Worm (Caenorhabditis elegans): ENCODE data around the gene T19A5.3.

T19A5.3 gene

DNA sequence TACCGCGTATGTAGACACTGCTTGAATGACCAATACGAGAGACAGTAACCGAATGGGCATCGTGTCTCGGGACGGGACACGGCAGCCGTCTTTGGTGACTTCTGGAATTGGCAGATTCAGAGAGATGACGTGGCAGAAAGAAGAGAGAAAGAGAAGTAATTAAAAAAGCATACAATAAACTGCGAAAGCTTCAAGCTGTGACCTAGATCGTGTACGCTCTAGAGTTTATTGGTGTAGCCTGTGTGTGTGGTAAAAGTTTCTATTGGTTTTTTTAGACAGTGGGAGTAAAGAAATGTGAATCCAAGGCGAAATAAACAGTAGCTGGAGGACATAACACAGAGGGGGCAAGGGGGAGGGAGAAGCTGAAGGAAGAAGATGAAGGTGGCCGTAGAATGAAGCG lies at the start of gene T19A5.3:
Gene T19A5.3 (minus strand): TSS at position 101 of the 400 bp plus-strand sequence.
- no peak for TF ChIP-seq mab-5 (tag; optimal IDR thresholded peaks at IDR 0.05)
- no peak for TF ChIP-seq sem-2 (GFP tag; optimal IDR thresholded peaks at IDR 0.05)
- no peak for TF ChIP-seq lin-32 (GFP tag; optimal IDR thresholded peaks at IDR 0.05)
- TF ChIP-seq elt-3 (tag; optimal IDR thresholded peaks at IDR 0.05), result no peak
- no peak for TF ChIP-seq cnd-1 (tag; optimal IDR thresholded peaks at IDR 0.05)
- no peak for TF ChIP-seq nhr-12 (tag; optimal IDR thresholded peaks at IDR 0.05)
- no peak for TF ChIP-seq blmp-1 (tag; optimal IDR thresholded peaks at IDR 0.05)
- TF ChIP-seq unc-39 (tag; optimal IDR thresholded peaks at IDR 0.05), result no peak
- no peak for TF ChIP-seq drap-1 (GFP tag; optimal IDR thresholded peaks at IDR 0.05)
- TF ChIP-seq M03D4.4 (tag; optimal IDR thresholded peaks at IDR 0.05), result no peak
- no peak for TF ChIP-seq hlh-1 (tag; optimal IDR thresholded peaks at IDR 0.05)
- TF ChIP-seq unc-62 (GFP tag; optimal IDR thresholded peaks at IDR 0.05), result no peak
- no peak for TF ChIP-seq tbx-8 (GFP tag; optimal IDR thresholded peaks at IDR 0.05)
- no peak for TF ChIP-seq zip-8 (tag; optimal IDR thresholded peaks at IDR 0.05)
- TF ChIP-seq ceh-43 (GFP tag; optimal IDR thresholded peaks at IDR 0.05), result no peak
- no peak for TF ChIP-seq nhr-237 (tag; optimal IDR thresholded peaks at IDR 0.05)
- TF ChIP-seq mep-1 (tag; optimal IDR thresholded peaks at IDR 0.05), result no peak
- TF ChIP-seq ham-2 (GFP tag; optimal IDR thresholded peaks at IDR 0.05), result no peak
- no peak for TF ChIP-seq nhr-28 (tag; optimal IDR thresholded peaks at IDR 0.05)

DNA sequence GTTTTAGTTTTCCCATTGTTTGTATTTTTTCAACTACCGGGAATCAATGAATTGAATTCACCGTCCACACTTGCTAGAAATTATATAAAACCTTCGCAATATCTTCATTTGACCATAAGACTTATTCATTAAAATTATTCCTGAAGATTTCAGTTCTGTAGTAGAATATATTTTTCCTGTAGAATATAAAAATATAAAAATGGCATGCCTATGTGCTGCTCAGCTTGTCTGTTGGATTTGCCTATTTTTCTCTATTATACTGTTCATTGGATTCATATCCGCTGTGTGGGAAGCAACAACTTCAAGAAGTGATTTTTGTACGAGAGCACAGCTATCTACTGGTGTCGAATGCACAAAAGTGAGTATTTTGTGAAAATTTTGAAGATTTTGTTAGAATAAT lies 47.8 kb upstream of the T19A5.3 start, which contains the start of gene F59E11.6:
Gene F59E11.6 (plus strand): TSS at position 111 of the 400 bp plus-strand sequence.
- no peak for TF ChIP-seq sem-2 (GFP tag; optimal IDR thresholded peaks at IDR 0.05)
- TF ChIP-seq lin-13 (tag; optimal IDR thresholded peaks at IDR 0.05), result no peak
- no peak for TF ChIP-seq nhr-237 (tag; optimal IDR thresholded peaks at IDR 0.05)
- TF ChIP-seq zip-8 (tag; optimal IDR thresholded peaks at IDR 0.05), result no peak
- no peak for TF ChIP-seq hlh-1 (tag; optimal IDR thresholded peaks at IDR 0.05)
- no peak for TF ChIP-seq ces-1 (GFP tag; optimal IDR thresholded peaks at IDR 0.05)
- TF ChIP-seq flh-1 (GFP tag; optimal IDR thresholded peaks at IDR 0.05), result no peak
- TF ChIP-seq elt-3 (tag; optimal IDR thresholded peaks at IDR 0.05), result no peak
- TF ChIP-seq cnd-1 (tag; optimal IDR thresholded peaks at IDR 0.05), result no peak
- no peak for TF ChIP-seq sptf-1 (tag; optimal IDR thresholded peaks at IDR 0.05)
- no peak for TF ChIP-seq unc-39 (tag; optimal IDR thresholded peaks at IDR 0.05)
- TF ChIP-seq nhr-2 (tag; optimal IDR thresholded peaks at IDR 0.05), result no peak
- no peak for TF ChIP-seq bed-3 (GFP tag; optimal IDR thresholded peaks at IDR 0.05)
- TF ChIP-seq mab-5 (tag; optimal IDR thresholded peaks at IDR 0.05), result no peak
- no peak for TF ChIP-seq ceh-39 (tag; optimal IDR thresholded peaks at IDR 0.05)
- TF ChIP-seq ceh-43 (GFP tag; optimal IDR thresholded peaks at IDR 0.05), result no peak
- no peak for TF ChIP-seq elt-1 (tag; optimal IDR thresholded peaks at IDR 0.05; ENCODE audit: borderline replicate concordance, insufficient read depth)
- no peak for TF ChIP-seq unc-120 (tag; optimal IDR thresholded peaks at IDR 0.05; ENCODE audit: poor library complexity, severe bottlenecking)
- no peak for TF ChIP-seq unc-62 (GFP tag; optimal IDR thresholded peaks at IDR 0.05)

DNA sequence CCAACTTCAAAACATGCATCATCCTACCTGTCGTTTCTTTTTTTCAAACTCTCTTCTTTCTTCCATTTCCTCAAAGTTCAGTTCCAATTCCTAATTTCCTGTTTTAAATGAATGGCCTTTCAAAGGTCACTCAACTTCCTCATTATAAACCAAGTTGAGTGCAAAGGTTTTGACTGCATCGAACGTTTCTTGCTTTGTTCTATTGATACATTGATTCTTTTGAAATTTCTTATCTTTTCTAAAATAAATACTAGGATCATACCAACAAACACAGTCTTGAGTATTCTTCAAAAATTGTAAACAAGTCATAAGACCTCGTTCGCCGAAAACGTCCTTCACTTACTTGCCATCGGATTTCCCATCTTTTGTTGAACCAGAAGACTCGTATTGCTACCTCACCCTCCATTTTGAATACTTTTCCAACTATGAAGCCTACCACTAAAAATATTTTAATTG lies 46.4 kb upstream of the T19A5.3 start, which contains the start of gene F59E11.7:
Gene F59E11.7 (plus strand): TSS at position 51 of the 456 bp plus-strand sequence.
- no peak for TF ChIP-seq flh-1 (GFP tag; optimal IDR thresholded peaks at IDR 0.05)
- no peak for TF ChIP-seq unc-62 (GFP tag; optimal IDR thresholded peaks at IDR 0.05)
- no peak for TF ChIP-seq elt-1 (tag; optimal IDR thresholded peaks at IDR 0.05; ENCODE audit: borderline replicate concordance, insufficient read depth)
- TF ChIP-seq blmp-1 (tag; optimal IDR thresholded peaks at IDR 0.05), result no peak
- no peak for TF ChIP-seq nhr-12 (tag; optimal IDR thresholded peaks at IDR 0.05)
- TF ChIP-seq lin-32 (GFP tag; optimal IDR thresholded peaks at IDR 0.05), result no peak
- TF ChIP-seq ceh-43 (GFP tag; optimal IDR thresholded peaks at IDR 0.05), result no peak
- TF ChIP-seq sem-2 (GFP tag; optimal IDR thresholded peaks at IDR 0.05), result no peak
- no peak for TF ChIP-seq M03D4.4 (tag; optimal IDR thresholded peaks at IDR 0.05)
- no peak for TF ChIP-seq cnd-1 (tag; optimal IDR thresholded peaks at IDR 0.05)
- TF ChIP-seq ztf-11 (tag; optimal IDR thresholded peaks at IDR 0.05), result no peak
- TF ChIP-seq bed-3 (GFP tag; optimal IDR thresholded peaks at IDR 0.05), result no peak
- no peak for TF ChIP-seq snpc-4 (tag; optimal IDR thresholded peaks at IDR 0.05)
- no peak for TF ChIP-seq mep-1 (tag; optimal IDR thresholded peaks at IDR 0.05)
- no peak for TF ChIP-seq mab-5 (tag; optimal IDR thresholded peaks at IDR 0.05)
- TF ChIP-seq nhr-76 (tag; optimal IDR thresholded peaks at IDR 0.05), result no peak
- no peak for TF ChIP-seq unc-120 (tag; optimal IDR thresholded peaks at IDR 0.05; ENCODE audit: poor library complexity, severe bottlenecking)

DNA sequence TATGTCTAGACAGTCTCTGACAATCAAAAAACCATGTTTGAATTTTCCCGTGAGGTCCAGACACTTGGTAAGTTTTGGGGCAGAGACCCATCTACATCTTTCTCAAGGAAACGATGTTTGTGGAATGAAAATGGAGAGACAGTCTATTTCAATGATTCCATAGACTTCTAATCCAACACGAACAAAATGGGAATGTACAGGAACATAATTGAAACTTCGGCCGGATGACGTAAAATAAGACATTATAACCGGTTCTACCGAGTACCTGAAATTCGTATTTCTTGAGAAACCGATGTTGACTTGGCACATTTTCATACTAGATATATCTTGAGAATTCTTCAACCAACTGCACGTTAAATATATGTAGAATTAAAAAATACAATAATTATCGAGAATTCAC lies 44.2 kb upstream of the T19A5.3 start, which contains the start of gene str-87:
Gene str-87 (minus strand): TSS at position 101 of the 400 bp plus-strand sequence.
- TF ChIP-seq bed-3 (GFP tag; optimal IDR thresholded peaks at IDR 0.05), result no peak

DNA sequence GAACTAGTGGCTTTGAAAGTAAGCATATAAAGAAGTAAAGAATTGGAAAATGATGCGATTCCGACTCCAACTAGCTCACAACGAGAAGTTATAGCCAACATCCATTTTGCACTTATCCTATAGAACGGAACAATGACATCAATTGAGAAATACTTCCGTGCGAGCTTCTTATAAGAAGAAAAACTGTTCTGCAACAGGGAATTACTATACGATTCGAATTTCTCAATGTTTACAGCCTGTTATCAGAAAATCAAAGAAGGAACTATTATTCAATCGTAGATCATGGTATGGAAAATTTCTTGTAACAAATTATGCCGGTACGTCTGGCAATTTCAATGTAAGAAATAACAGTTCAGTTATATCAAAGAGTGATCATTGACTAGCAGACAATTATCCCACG lies 41.9 kb upstream of the T19A5.3 start, which contains the start of gene str-85:
Gene str-85 (minus strand): TSS at position 101 of the 400 bp plus-strand sequence.
- TF ChIP-seq unc-62 (GFP tag; optimal IDR thresholded peaks at IDR 0.05) (no peak), hlh-1 (tag; optimal IDR thresholded peaks at IDR 0.05) (no peak), drap-1 (GFP tag; optimal IDR thresholded peaks at IDR 0.05) (no peak), nhr-237 (tag; optimal IDR thresholded peaks at IDR 0.05) (no peak), elt-1 (tag; optimal IDR thresholded peaks at IDR 0.05; ENCODE audit: borderline replicate concordance, insufficient read depth) (no peak), snpc-4 (tag; optimal IDR thresholded peaks at IDR 0.05) (no peak), ceh-43 (GFP tag; optimal IDR thresholded peaks at IDR 0.05) (no peak), zip-8 (tag; optimal IDR thresholded peaks at IDR 0.05) (no peak), lin-13 (tag; optimal IDR thresholded peaks at IDR 0.05) (no peak), cnd-1 (tag; optimal IDR thresholded peaks at IDR 0.05) (no peak), tbx-8 (GFP tag; optimal IDR thresholded peaks at IDR 0.05) (no peak), ceh-83 (GFP tag; optimal IDR thresholded peaks at IDR 0.05) (no peak), ztf-11 (tag; optimal IDR thresholded peaks at IDR 0.05) (no peak), M03D4.4 (tag; optimal IDR thresholded peaks at IDR 0.05) (no peak), nhr-76 (tag; optimal IDR thresholded peaks at IDR 0.05) (no peak), mls-2 (tag; optimal IDR thresholded peaks at IDR 0.05) (no peak), ces-1 (GFP tag; optimal IDR thresholded peaks at IDR 0.05) (no peak), elt-3 (tag; optimal IDR thresholded peaks at IDR 0.05) (no peak)

Data from whole organism, mixed stage, embryonic.